Worm (Caenorhabditis elegans): ENCODE measurements around the gene irld-36.
A peak's percentile ranks its signal among the peaks of the same experiment; 100 is the strongest.

Gene irld-36

DNA sequence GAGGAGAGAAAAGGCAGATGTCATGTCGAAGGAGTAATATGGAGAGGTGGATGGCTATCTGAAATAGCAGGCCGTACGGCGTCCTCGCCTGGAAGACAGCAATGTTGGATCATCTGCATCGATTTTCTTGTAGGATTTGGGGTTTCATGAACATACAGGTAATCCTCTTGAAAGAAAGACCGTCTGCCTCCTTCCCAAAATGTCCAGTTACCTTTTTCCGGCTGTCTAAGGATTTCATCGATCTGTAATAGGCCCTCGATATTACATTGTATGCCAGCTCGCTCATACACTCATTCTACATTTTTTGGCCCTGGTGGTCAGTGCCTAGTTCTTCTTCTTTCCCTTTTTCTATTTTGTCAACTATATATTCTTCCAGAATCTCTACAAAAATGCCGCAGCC is 43.2 kb downstream of the irld-36 start, which contains the start of the genes fbxb-5 and btb-8:
Gene fbxb-5 (minus strand): TSS at position 101 of the 400 bp plus-strand sequence.
Gene btb-8 (plus strand): TSS at position 377 of the 400 bp plus-strand sequence.
- TF ChIP-seq snu-23 (GFP tag; optimal IDR thresholded peaks at IDR 0.05) (no peak), isw-1 (GFP tag; IDR thresholded peaks at IDR 0.05) (no peak), tlp-1 (tag; optimal IDR thresholded peaks at IDR 0.05) (no peak), ztf-11 (tag; optimal IDR thresholded peaks at IDR 0.05) (no peak)

- TF ChIP-seq zip-4 (GFP tag; optimal IDR thresholded peaks at IDR 0.05) (no peak), ceh-88 (GFP tag; IDR thresholded peaks at IDR 0.05) (no peak), elt-2 (tag; optimal IDR thresholded peaks at IDR 0.05) (no peak), efl-3 (GFP tag; optimal IDR thresholded peaks at IDR 0.05) (no peak), sox-4 (tag; optimal IDR thresholded peaks at IDR 0.05) (no peak), dpl-1 (GFP tag; optimal IDR thresholded peaks at IDR 0.05) (no peak), nhr-28 (tag; optimal IDR thresholded peaks at IDR 0.05) (no peak), dsc-1 (tag; optimal IDR thresholded peaks at IDR 0.05) (no peak), nhr-76 (tag; optimal IDR thresholded peaks at IDR 0.05) (no peak), nhr-47 (tag; optimal IDR thresholded peaks at IDR 0.05) (no peak), ztf-4 (tag; optimal IDR thresholded peaks at IDR 0.05) (no peak), unc-62 (GFP tag; optimal IDR thresholded peaks at IDR 0.05) (no peak)
Observed at ce11 chrII:1724314-1724713, 45.1 kb downstream of the irld-36 start, which contains the start of gene fbxb-11. Gene fbxb-11, plus strand, starts transcription at chrII:1724614.

DNA sequence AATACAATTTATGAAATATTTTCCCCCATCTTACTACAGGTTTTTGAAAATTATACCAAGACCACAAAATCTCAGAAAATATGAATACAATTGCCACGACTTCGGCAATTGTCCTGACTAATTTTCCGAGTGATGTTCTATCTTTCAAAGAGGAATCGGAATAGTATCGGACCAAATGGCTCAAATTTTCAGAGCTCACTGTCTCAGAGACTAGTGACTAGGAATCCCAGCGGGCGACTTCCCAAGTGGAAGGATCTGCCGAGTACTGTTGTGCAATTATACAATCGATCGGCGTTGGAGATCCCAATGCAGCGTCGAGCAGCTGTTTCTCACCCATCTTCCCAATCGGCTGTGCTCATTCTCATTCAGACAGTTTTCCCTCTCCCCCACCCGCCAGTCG is 46.6 kb downstream of the irld-36 start, which contains the start of gene F45C12.17:
Gene F45C12.17 (plus strand): TSS at position 377 of the 400 bp plus-strand sequence.
- TF ChIP-seq zag-1 (tag; optimal IDR thresholded peaks at IDR 0.05) (no peak), nhr-71 (tag; optimal IDR thresholded peaks at IDR 0.05) (no peak), ceh-8 (GFP tag; optimal IDR thresholded peaks at IDR 0.05) (no peak), fkh-10 (GFP tag; optimal IDR thresholded peaks at IDR 0.05) (no peak), pag-3 (tag; optimal IDR thresholded peaks at IDR 0.05; ENCODE audit: borderline replicate concordance, insufficient read depth) (no peak), efl-3 (GFP tag; optimal IDR thresholded peaks at IDR 0.05) (no peak)

- TF ChIP-seq sox-4 (tag; optimal IDR thresholded peaks at IDR 0.05) (no peak), grh-1 (GFP tag; IDR thresholded peaks at IDR 0.05) (no peak), pqm-1 (tag; optimal IDR thresholded peaks at IDR 0.05) (peak; percentile 26), lin-35 (GFP tag; optimal IDR thresholded peaks at IDR 0.05) (peak in 1 of 2 experiments; percentile 28), tbx-2 (tag; optimal IDR thresholded peaks at IDR 0.05) (no peak), elt-2 (tag; optimal IDR thresholded peaks at IDR 0.05) (peak; percentile 86), ces-1 (GFP tag; optimal IDR thresholded peaks at IDR 0.05) (no peak), hlh-17 (GFP tag; optimal IDR thresholded peaks at IDR 0.05; ENCODE audit: borderline replicate concordance) (no peak)
Observed at ce11 chrII:1728253-1728652, 49.1 kb downstream of the irld-36 start, which contains the start of gene btb-9. Gene btb-9, plus strand, starts transcription at chrII:1728506.

DNA sequence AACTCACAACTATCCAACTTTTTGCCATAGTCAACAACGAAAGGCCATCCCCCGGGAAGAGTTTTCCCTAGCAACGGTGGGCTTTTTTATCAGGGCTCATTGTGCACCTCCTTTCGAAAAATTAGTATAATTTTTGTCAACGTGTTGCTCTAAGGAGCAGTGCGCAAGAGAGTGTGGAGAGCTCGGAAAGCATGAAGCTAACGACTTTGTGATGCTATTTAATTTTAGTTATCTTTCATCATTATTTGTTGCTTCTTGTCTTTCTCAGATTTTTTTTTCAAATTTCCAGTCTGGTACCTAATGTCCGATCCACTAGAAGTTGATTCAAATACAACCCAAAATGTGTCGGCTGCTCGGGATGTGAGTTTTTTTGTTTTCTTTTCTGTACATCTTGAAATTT is 50.9 kb downstream of the irld-36 start, which contains the start of gene ceh-81:
Gene ceh-81 (plus strand): TSS at position 301 of the 400 bp plus-strand sequence.
- TF ChIP-seq nhr-20 (tag; optimal IDR thresholded peaks at IDR 0.05) (no peak), xbp-1 (tag; optimal IDR thresholded peaks at IDR 0.05) (no peak), unc-130 (tag; optimal IDR thresholded peaks at IDR 0.05) (no peak), ceh-88 (GFP tag; IDR thresholded peaks at IDR 0.05) (no peak), isw-1 (GFP tag; IDR thresholded peaks at IDR 0.05) (no peak), rnt-1 (tag; optimal IDR thresholded peaks at IDR 0.05) (no peak), dpl-1 (GFP tag; optimal IDR thresholded peaks at IDR 0.05) (no peak), tlp-1 (tag; optimal IDR thresholded peaks at IDR 0.05) (no peak), fkh-10 (GFP tag; optimal IDR thresholded peaks at IDR 0.05) (no peak), ama-1 (optimal IDR thresholded peaks at IDR 0.05) (no peak)

All from whole organism, L1 larva.